Fruit fly (Drosophila melanogaster): ENCODE measurements around the gene CG14968.

CG14968 gene

DNA sequence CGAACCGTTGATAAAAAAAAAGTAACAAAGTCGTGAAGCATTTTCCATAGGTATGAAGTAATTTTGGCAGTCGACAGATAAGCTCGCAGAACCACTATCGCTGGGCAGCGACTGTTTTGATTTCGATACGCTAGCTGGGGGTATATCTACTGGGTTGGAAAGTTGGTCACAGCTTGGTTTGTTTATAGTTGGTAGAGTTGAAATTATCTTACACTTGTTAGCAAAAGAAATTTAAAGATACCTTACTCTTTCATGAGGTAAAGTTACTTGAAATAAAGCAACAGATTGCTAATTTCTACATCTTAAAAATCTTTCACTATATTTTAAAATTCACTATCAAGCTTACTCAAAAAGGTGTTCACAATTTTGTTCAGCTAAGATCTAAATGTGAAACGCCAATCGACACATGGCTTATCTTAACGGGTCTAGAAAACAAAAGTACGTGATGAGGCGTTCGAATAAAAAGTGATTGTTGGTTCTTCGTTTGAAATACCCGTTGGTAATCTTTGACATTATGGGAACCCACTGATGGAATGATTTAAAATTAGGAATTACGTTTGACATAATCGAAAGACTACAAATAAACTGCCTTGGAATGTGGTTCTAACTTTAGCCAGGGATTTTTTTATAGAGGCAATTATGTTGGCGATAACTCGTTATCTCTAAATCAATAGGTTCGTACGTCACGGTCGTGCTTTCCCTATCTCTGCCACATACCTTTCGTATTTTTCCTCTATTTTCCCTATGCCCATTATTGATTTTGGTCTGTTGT is 47.8 kb upstream of the CG14968 start (continued):
- TF ChIP-seq Hmr (GFP tag; optimal IDR thresholded peaks at IDR 0.05): no peak
- no peak; the same call in 1 of the 2 replicates for TF ChIP-seq CG32532 (GFP tag; IDR thresholded peaks at IDR 0.05)
- no peak for TF ChIP-seq CG3407 (GFP tag; optimal IDR thresholded peaks at IDR 0.05)
- no peak for TF ChIP-seq Abd-B (GFP tag; optimal IDR thresholded peaks at IDR 0.05)
- no peak for TF ChIP-seq CG4424 (GFP tag; optimal IDR thresholded peaks at IDR 0.05)
- TF ChIP-seq row (GFP tag; IDR thresholded peaks at IDR 0.05): peak; percentile 51
- TF ChIP-seq CG31441 (GFP tag; IDR thresholded peaks at IDR 0.05): no peak
- no peak for TF ChIP-seq CG2129 (GFP tag; IDR thresholded peaks at IDR 0.05; ENCODE audit: partially characterized antibody)
- no peak for TF ChIP-seq NK7.1 (GFP tag; optimal IDR thresholded peaks at IDR 0.05)
- TF ChIP-seq ab (GFP tag; optimal IDR thresholded peaks at IDR 0.05): no peak
- no peak for TF ChIP-seq BEAF-32 (GFP tag; optimal IDR thresholded peaks at IDR 0.05)
- TF ChIP-seq CG8281 (tag; optimal IDR thresholded peaks at IDR 0.05): no peak
- no peak for TF ChIP-seq CG13296 (GFP tag; optimal IDR thresholded peaks at IDR 0.05)
- TF ChIP-seq esg (GFP tag; conservative IDR thresholded peaks at IDR 0.05): no peak
- no peak for TF ChIP-seq Spps (tag; optimal IDR thresholded peaks at IDR 0.05)
- no peak for TF ChIP-seq kni (GFP tag; optimal IDR thresholded peaks at IDR 0.05)
- no peak for TF ChIP-seq HLH3B (GFP tag; IDR thresholded peaks at IDR 0.05)
- no peak for TF ChIP-seq ase (GFP tag; IDR thresholded peaks at IDR 0.05)
- no peak for TF ChIP-seq wek (GFP tag; optimal IDR thresholded peaks at IDR 0.05)
- TF ChIP-seq CG11696 (GFP tag; IDR thresholded peaks at IDR 0.05): no peak
- no peak for TF ChIP-seq ewg (GFP tag; optimal IDR thresholded peaks at IDR 0.05)
- 0 out of 2 replicates have a peak, but pooled peaks have one; percentile 7 for TF ChIP-seq CG9932 (GFP tag; IDR thresholded peaks at IDR 0.05)
- TF ChIP-seq disco-r (GFP tag; optimal IDR thresholded peaks at IDR 0.05): no peak
- TF ChIP-seq CG7987 (GFP tag; optimal IDR thresholded peaks at IDR 0.05): no peak
- no peak for TF ChIP-seq CG1529 (GFP tag; optimal IDR thresholded peaks at IDR 0.05)
- no peak for TF ChIP-seq CG8290 (GFP tag; optimal IDR thresholded peaks at IDR 0.05)
- TF ChIP-seq CG8290 (tag; optimal IDR thresholded peaks at IDR 0.05): no peak
- 0 out of 2 replicates have a peak, but pooled peaks have one; percentile 14 for TF ChIP-seq CG14014 (GFP tag; IDR thresholded peaks at IDR 0.05)
- TF ChIP-seq NfI (GFP tag; optimal IDR thresholded peaks at IDR 0.05): peak; percentile 6
- no peak for TF ChIP-seq prd (optimal IDR thresholded peaks at IDR 0.05)
- TF ChIP-seq prd (GFP tag; IDR thresholded peaks at IDR 0.05): no peak
- no peak for TF ChIP-seq cas (GFP tag; IDR thresholded peaks at IDR 0.05)
- no peak for TF ChIP-seq E2f1 (GFP tag; IDR thresholded peaks at IDR 0.05)
- TF ChIP-seq sqz (GFP tag; optimal IDR thresholded peaks at IDR 0.05): no peak
- TF ChIP-seq CG8765 (GFP tag; IDR thresholded peaks at IDR 0.05): no peak
- no peak for TF ChIP-seq tgo (GFP tag; IDR thresholded peaks at IDR 0.05)
- 0 out of 3 replicates have a peak, but pooled peaks have one; percentile 38 for TF ChIP-seq ken (GFP tag; IDR thresholded peaks at IDR 0.05)
- no peak for TF ChIP-seq Mes4 (GFP tag; optimal IDR thresholded peaks at IDR 0.05)
- TF ChIP-seq bigmax (GFP tag; optimal IDR thresholded peaks at IDR 0.05): no peak
- no peak for TF ChIP-seq CG6689 (GFP tag; IDR thresholded peaks at IDR 0.05)
- TF ChIP-seq HmgD (GFP tag; optimal IDR thresholded peaks at IDR 0.05): no peak
- no peak for TF ChIP-seq CG8388 (GFP tag; optimal IDR thresholded peaks at IDR 0.05)
- peak; percentile 40 for TF ChIP-seq Meics (GFP tag; optimal IDR thresholded peaks at IDR 0.05)
- no peak for TF ChIP-seq CG34422 (GFP tag; IDR thresholded peaks at IDR 0.05)
- no peak for TF ChIP-seq ind (GFP tag; optimal IDR thresholded peaks at IDR 0.05)
- TF ChIP-seq sim (GFP tag; IDR thresholded peaks at IDR 0.05): no peak
- peak; percentile 72 for TF ChIP-seq grn (GFP tag; optimal IDR thresholded peaks at IDR 0.05)
- no peak for TF ChIP-seq CG18476 (GFP tag; optimal IDR thresholded peaks at IDR 0.05)
- TF ChIP-seq Ada2b (GFP tag; IDR thresholded peaks at IDR 0.05): no peak
- no peak for TF ChIP-seq Doc2 (GFP tag; IDR thresholded peaks at IDR 0.05)
- TF ChIP-seq tup (GFP tag; optimal IDR thresholded peaks at IDR 0.05): no peak

Data from whole organism, embryonic.